Fruit fly (Drosophila melanogaster): Measurements from ENCODE around the gene Rtnl1.

DNA sequence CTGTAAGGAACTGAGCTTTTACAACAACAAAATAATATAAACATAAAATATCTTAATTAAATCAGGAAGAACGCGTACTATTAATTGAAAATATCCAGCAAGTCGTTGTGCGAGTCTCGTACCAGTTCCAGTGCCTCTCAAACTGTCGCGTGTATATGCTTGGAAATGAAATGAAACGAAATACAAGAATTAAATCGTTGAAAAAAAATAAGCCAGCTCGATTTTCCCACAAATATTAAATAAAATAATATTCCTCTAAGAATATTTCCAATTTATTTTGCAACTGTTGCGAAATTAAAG lies 20.2 kb upstream of the Rtnl1 start:
- TF ChIP-seq CTCF (optimal IDR thresholded peaks at IDR 0.05) (no peak), CG8478 (optimal IDR thresholded peaks at IDR 0.05) (no peak)
